Worm (Caenorhabditis elegans) whole organism, L4/young adult: ENCODE data around the gene F52E1.9.

Experiments used
- W03F9.2 ChIP-seq: fragments of 150-350 bp; optimal IDR thresholded peaks from 2 replicates; lab custom pipeline; 2014; ENCODE audit warnings: missing biosample characterization, missing genetic modification characterization
- dao-5 ChIP-seq: sonication (generic microtip); optimal IDR thresholded peaks from 2 replicates; lab custom pipeline; 2016; ENCODE audit warnings: missing genotype, missing genetic modification characterization, moderate library complexity, missing compliant biosample characterization
- him-1 ChIP-seq: sonication (generic microtip); optimal IDR thresholded peaks from 2 replicates; lab custom pipeline; 2016; ENCODE audit warnings: missing genotype, missing genetic modification reagents, missing genetic modification characterization, missing compliant biosample characterization

Gene F52E1.9

ce11 chrV:8394357-8394850, 8.1 kb downstream of the F52E1.9 start, which contains the start of the genes pho-6 and F52E1.3:
Gene pho-6 (minus strand): TSS chrV:8394457.
Gene F52E1.3 (plus strand): TSS chrV:8394800.
- TF ChIP-seq dao-5 (tag; lab: Kevin White, UChicago) (no peak), him-1 (tag; lab: Kevin White, UChicago) (no peak), W03F9.2 (tag; lab: Kevin White, UChicago) (no peak)

- TF ChIP-seq him-1 (tag; lab: Kevin White, UChicago) (no peak), dao-5 (tag; lab: Kevin White, UChicago) (no peak), W03F9.2 (tag; lab: Kevin White, UChicago) (no peak)
These were observed 13.2 kb downstream of the F52E1.9 start for ce11 chrV:8389307-8389706.

ce11 chrV:8387056-8387455, 15.4 kb downstream of the F52E1.9 start, which contains the start of gene gcy-7:
Gene gcy-7 (plus strand): TSS chrV:8387356.
- TF ChIP-seq dao-5 (tag; lab: Kevin White, UChicago) (no peak), him-1 (tag; lab: Kevin White, UChicago) (no peak), W03F9.2 (tag; lab: Kevin White, UChicago) (no peak)

- TF ChIP-seq him-1 (tag; lab: Kevin White, UChicago), result no peak
- no peak for TF ChIP-seq dao-5 (tag; lab: Kevin White, UChicago)
- no peak for TF ChIP-seq W03F9.2 (tag; lab: Kevin White, UChicago)
These were observed 16.5 kb downstream of the F52E1.9 start, which contains the start of gene hsp-17 for ce11 chrV:8385879-8386530. Gene hsp-17 (minus strand): TSS chrV:8385929.

- TF ChIP-seq him-1 (tag; lab: Kevin White, UChicago), result no peak
- TF ChIP-seq W03F9.2 (tag; lab: Kevin White, UChicago), result no peak
- TF ChIP-seq dao-5 (tag; lab: Kevin White, UChicago), result no peak
These were observed 17.7 kb downstream of the F52E1.9 start for ce11 chrV:8384809-8385208.

ce11 chrV:8383716-8384115, 18.8 kb downstream of the F52E1.9 start, which contains the start of gene F52E1.14:
Gene F52E1.14 (plus strand): TSS chrV:8383922.
- TF ChIP-seq dao-5 (tag; lab: Kevin White, UChicago) (no peak), W03F9.2 (tag; lab: Kevin White, UChicago) (no peak), him-1 (tag; lab: Kevin White, UChicago) (no peak)

- TF ChIP-seq W03F9.2 (tag; lab: Kevin White, UChicago), result no peak
- no peak for TF ChIP-seq him-1 (tag; lab: Kevin White, UChicago)
- no peak for TF ChIP-seq dao-5 (tag; lab: Kevin White, UChicago)
These were observed 22.4 kb downstream of the F52E1.9 start for ce11 chrV:8380076-8380475.

ce11 chrV:8379206-8379605, 23.3 kb downstream of the F52E1.9 start, which contains the start of gene F52E1.5:
Gene F52E1.5 (plus strand): TSS chrV:8379506.
- TF ChIP-seq dao-5 (tag; lab: Kevin White, UChicago), result no peak
- no peak for TF ChIP-seq W03F9.2 (tag; lab: Kevin White, UChicago)
- TF ChIP-seq him-1 (tag; lab: Kevin White, UChicago), result no peak

- no peak for TF ChIP-seq W03F9.2 (tag; lab: Kevin White, UChicago)
- TF ChIP-seq him-1 (tag; lab: Kevin White, UChicago), result no peak
- TF ChIP-seq dao-5 (tag; lab: Kevin White, UChicago), result no peak
These were observed 26.6 kb downstream of the F52E1.9 start, which contains the start of gene F38E1.3 for ce11 chrV:8375849-8376248. Gene F38E1.3 (plus strand): TSS chrV:8376149.

- TF ChIP-seq him-1 (tag; lab: Kevin White, UChicago) (no peak), W03F9.2 (tag; lab: Kevin White, UChicago) (no peak), dao-5 (tag; lab: Kevin White, UChicago) (no peak)
These were observed 27.1 kb downstream of the F52E1.9 start, which contains the start of gene F38E1.10 for ce11 chrV:8375419-8375818. Gene F38E1.10 (minus strand): TSS chrV:8375519.

- TF ChIP-seq dao-5 (tag; lab: Kevin White, UChicago) (no peak), W03F9.2 (tag; lab: Kevin White, UChicago) (no peak), him-1 (tag; lab: Kevin White, UChicago) (no peak)
These were observed 31.8 kb downstream of the F52E1.9 start, which contains the start of gene gpa-2 for ce11 chrV:8370705-8371104. Gene gpa-2 (plus strand): TSS chrV:8371005.

- no peak for TF ChIP-seq W03F9.2 (tag; lab: Kevin White, UChicago)
These were observed 42.7 kb downstream of the F52E1.9 start, which contains the start of gene F38E1.6 for ce11 chrV:8359792-8360191. Gene F38E1.6 (plus strand): TSS chrV:8360092.

- TF ChIP-seq W03F9.2 (tag; lab: Kevin White, UChicago), result peak; percentile 83
- no peak for TF ChIP-seq him-1 (tag; lab: Kevin White, UChicago)
- no peak for TF ChIP-seq dao-5 (tag; lab: Kevin White, UChicago)
These were observed 43.3 kb downstream of the F52E1.9 start, which contains the start of gene mpdu-1 for ce11 chrV:8359113-8359564. Gene mpdu-1 (minus strand): TSS chrV:8359163.
